Worm (Caenorhabditis elegans) whole organism, young adult: ENCODE data around the gene srz-67.

Experiments
- B0019.2 ChIP-seq: fragments of 200-800 bp; sonication (Bioruptor generic); conservative IDR thresholded peaks from 2 replicates; pipeline ENCODE4 v1.3.6; 2022; ENCODE audit warnings: missing genetic modification reagents, missing genetic modification characterization, missing compliant biosample characterization
- Y95B8A.8 ChIP-seq: fragments of 200-800 bp; sonication (Bioruptor generic); IDR thresholded peaks from 2 replicates; pipeline ENCODE4 v1.3.6; 2022; ENCODE audit warnings: missing genetic modification reagents, missing genetic modification characterization, missing compliant biosample characterization
- ama-1 ChIP-seq, 3 experiments: fragments of 150-350 bp in 1 of 3; sonication (generic microtip) in 2 of 3; optimal IDR thresholded peaks; 2 replicates each; lab custom pipeline; 2014 to 2018; ENCODE audit warnings: missing biosample characterization in 2 of 3, missing genetic modification characterization in 2 of 3, missing genetic modification reagents in 2 of 3
- aptf-3 ChIP-seq: fragments of 200-800 bp; sonication (Bioruptor generic); IDR thresholded peaks from 2 replicates; pipeline ENCODE4 v1.3.6; 2022; ENCODE audit warnings: missing genetic modification characterization, missing compliant biosample characterization
- atf-7 ChIP-seq: sonication (generic microtip); optimal IDR thresholded peaks from 2 replicates; lab custom pipeline; 2017; ENCODE audit warnings: mild to moderate bottlenecking, missing genetic modification characterization, missing compliant biosample characterization
- ets-4 ChIP-seq: fragments of 200-800 bp; sonication (Bioruptor generic); optimal IDR thresholded peaks from 2 replicates; lab custom pipeline; 2018; ENCODE audit warnings: mild to moderate bottlenecking, missing genetic modification characterization, missing compliant biosample characterization
- gei-17 ChIP-seq: fragments of 200-800 bp; sonication (Bioruptor generic); optimal IDR thresholded peaks from 2 replicates; lab custom pipeline; 2018; ENCODE audit warnings: mild to moderate bottlenecking, missing genetic modification characterization, missing compliant biosample characterization
- hlh-26 ChIP-seq: fragments of 200-800 bp; sonication (Bioruptor generic); conservative IDR thresholded peaks from 2 replicates; pipeline ENCODE4 v1.3.6; 2022; ENCODE audit warnings: missing genetic modification reagents, missing genetic modification characterization, missing compliant biosample characterization
- lsl-1 ChIP-seq: fragments of 200-800 bp; sonication (Bioruptor generic); optimal IDR thresholded peaks from 2 replicates; lab custom pipeline; 2018; ENCODE audit warnings: mild to moderate bottlenecking, missing genetic modification characterization, moderate library complexity, missing compliant biosample characterization
- lsy-27 ChIP-seq: sonication (generic microtip); optimal IDR thresholded peaks from 2 replicates; lab custom pipeline; 2017; ENCODE audit warnings: missing genetic modification characterization, mild to moderate bottlenecking, missing compliant biosample characterization, antibody characterized with exemption, missing genotype, borderline replicate concordance; ENCODE audit not compliant: insufficient read depth
- nhr-179 ChIP-seq: sonication (generic microtip); optimal IDR thresholded peaks from 2 replicates; lab custom pipeline; 2016; ENCODE audit warnings: mild to moderate bottlenecking, missing genetic modification characterization, missing compliant biosample characterization
- zim-3 ChIP-seq: sonication (generic microtip); optimal IDR thresholded peaks from 2 replicates; lab custom pipeline; 2017; ENCODE audit warnings: mild to moderate bottlenecking, missing genetic modification characterization, moderate library complexity, missing compliant biosample characterization

- TF ChIP-seq ets-4 (GFP tag; lab: Kevin White, UChicago) (peak; percentile 51), lsl-1 (GFP tag; lab: Kevin White, UChicago) (no peak), hlh-26 (GFP tag; lab: Robert Waterston, UW) (no peak), atf-7 (peak; percentile 50), zim-3 (no peak), lsy-27 (tag; lab: Kevin White, UChicago) (no peak), aptf-3 (GFP tag; lab: Robert Waterston, UW) (no peak), gei-17 (GFP tag; lab: Kevin White, UChicago) (no peak), B0019.2 (GFP tag; lab: Robert Waterston, UW) (no peak), nhr-179 (no peak), ama-1 (optimal IDR thresholded peaks at IDR 0.05; lab: Kevin White, UChicago) (no peak), ama-1 (GFP tag; optimal IDR thresholded peaks at IDR 0.05; lab: Kevin White, UChicago) (no peak), Y95B8A.8 (GFP tag; lab: Robert Waterston, UW) (no peak)
These were observed 8.9 kb upstream of the srz-67 start, which contains the start of gene C17F4.7 for ce11 chrII:3245836-3246235.
